Worm (Caenorhabditis elegans): Measurements from ENCODE around the gene scl-20.

DNA sequence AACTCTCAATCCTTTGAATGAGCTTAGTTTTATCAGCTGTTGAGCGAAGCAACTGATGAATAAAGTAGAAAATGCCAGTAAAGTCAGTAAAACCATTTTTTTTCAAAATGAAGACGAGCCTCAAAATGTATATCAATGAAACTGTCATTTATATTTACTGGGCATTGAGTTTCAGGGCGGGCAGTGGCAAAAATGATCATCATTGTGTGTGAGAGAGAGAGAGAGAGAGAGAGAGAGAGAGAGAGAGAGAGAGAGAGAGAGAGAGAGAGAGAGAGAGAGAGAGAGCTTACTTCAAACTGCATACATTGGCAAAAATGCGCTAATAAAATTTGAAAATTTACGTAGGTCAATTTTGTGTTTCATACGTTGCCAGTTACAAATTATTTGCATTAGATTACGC is 25.9 kb upstream of the scl-20 start, which contains the start of gene F11D11.3:
- TF ChIP-seq lir-1 (GFP tag; conservative IDR thresholded peaks at IDR 0.05) (no peak), nfya-2 (GFP tag; IDR thresholded peaks at IDR 0.05) (no peak), hsf-1 (GFP tag; IDR thresholded peaks at IDR 0.05) (no peak)
